Worm (Caenorhabditis elegans): Measurements from ENCODE around the gene acl-7.

ce11 chrII:12785391-12785790 is 30.9 kb downstream of the acl-7 start, which contains the start of gene Y46G5A.15:
- TF ChIP-seq nhr-77 (tag; optimal IDR thresholded peaks at IDR 0.05), result no peak
- TF ChIP-seq dpl-1 (GFP tag; optimal IDR thresholded peaks at IDR 0.05), result no peak
- TF ChIP-seq skn-1 (tag; optimal IDR thresholded peaks at IDR 0.05), result no peak
- TF ChIP-seq F16B12.6 (tag; optimal IDR thresholded peaks at IDR 0.05), result no peak
- no peak for TF ChIP-seq nhr-71 (tag; optimal IDR thresholded peaks at IDR 0.05)
- TF ChIP-seq ceh-82 (tag; optimal IDR thresholded peaks at IDR 0.05), result no peak
- no peak for TF ChIP-seq egl-13 (tag; optimal IDR thresholded peaks at IDR 0.05)
- no peak for TF ChIP-seq pqm-1 (tag; optimal IDR thresholded peaks at IDR 0.05)
- TF ChIP-seq nhr-237 (tag; optimal IDR thresholded peaks at IDR 0.05), result no peak
- no peak for TF ChIP-seq xbp-1 (tag; optimal IDR thresholded peaks at IDR 0.05)
- TF ChIP-seq lsy-2 (tag; optimal IDR thresholded peaks at IDR 0.05), result no peak
- TF ChIP-seq lir-3 (tag; optimal IDR thresholded peaks at IDR 0.05; ENCODE audit: poor library complexity), result no peak
- TF ChIP-seq irx-1 (tag; optimal IDR thresholded peaks at IDR 0.05), result no peak
